Fruit fly (Drosophila melanogaster): ENCODE measurements around the gene Reps.
A peak's percentile ranks its signal among the peaks of the same experiment; 100 is the strongest.

Reps gene

DNA sequence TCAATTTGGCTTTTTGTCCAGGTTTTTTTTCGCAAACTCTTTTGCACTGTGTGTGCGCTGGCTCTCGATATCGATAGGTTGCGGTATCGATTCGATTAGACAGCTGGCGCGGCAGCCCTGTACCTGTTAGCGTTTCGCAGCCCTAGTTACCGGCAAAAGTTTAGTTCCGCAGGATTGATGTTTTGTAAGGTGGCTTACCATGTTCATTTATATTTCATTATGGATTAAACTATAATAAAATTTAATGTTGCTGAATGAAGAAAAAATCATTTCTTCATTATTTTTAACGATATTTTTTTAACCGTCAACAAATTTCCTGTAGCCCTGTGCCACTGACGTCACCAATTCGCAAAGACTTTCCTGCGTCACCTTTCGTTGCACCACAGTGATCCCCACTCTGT, at the start of gene Reps (continued):
- peak; percentile 99 for TF ChIP-seq zen (tag; optimal IDR thresholded peaks at IDR 0.05)
- peak; percentile 88 for TF ChIP-seq Hand (GFP tag; optimal IDR thresholded peaks at IDR 0.05)
- peak; percentile 15; the same call in 1 of the 3 replicates for TF ChIP-seq zen2 (GFP tag; IDR thresholded peaks at IDR 0.05; ENCODE audit: partially characterized antibody)
- peak; percentile 99 for TF ChIP-seq CG17829 (tag; optimal IDR thresholded peaks at IDR 0.05)
- TF ChIP-seq CG2678 (tag; optimal IDR thresholded peaks at IDR 0.05), result peak; percentile 98
- peak; percentile 98 for TF ChIP-seq cato (GFP tag; optimal IDR thresholded peaks at IDR 0.05; ENCODE audit: borderline replicate concordance)
- peak; percentile 82 for TF ChIP-seq CG7745 (tag; optimal IDR thresholded peaks at IDR 0.05)
- TF ChIP-seq CG32532 (GFP tag; IDR thresholded peaks at IDR 0.05), result peak; percentile 99
- TF ChIP-seq Mad (GFP tag; optimal IDR thresholded peaks at IDR 0.05), result peak; percentile 98
- peak; percentile 98 for TF ChIP-seq Dip3 (GFP tag; optimal IDR thresholded peaks at IDR 0.05)
- TF ChIP-seq YL-1 (GFP tag; optimal IDR thresholded peaks at IDR 0.05), result peak; percentile 98
- TF ChIP-seq Chrac-16 (GFP tag; optimal IDR thresholded peaks at IDR 0.05), result peak; percentile 99
- TF ChIP-seq CG1792 (GFP tag; optimal IDR thresholded peaks at IDR 0.05), result peak; percentile 95
- TF ChIP-seq br (optimal IDR thresholded peaks at IDR 0.05), result no peak
- peak; percentile 96 for TF ChIP-seq Lim3 (GFP tag; IDR thresholded peaks at IDR 0.05)
- TF ChIP-seq CG4730 (GFP tag; IDR thresholded peaks at IDR 0.05), result peak; percentile 98
- peak; percentile 99 for TF ChIP-seq CG12942 (GFP tag; optimal IDR thresholded peaks at IDR 0.05)
- peak; percentile 98 for TF ChIP-seq Dad (GFP tag; optimal IDR thresholded peaks at IDR 0.05)
- TF ChIP-seq CG11456 (GFP tag; IDR thresholded peaks at IDR 0.05), result peak; percentile 99
- peak; percentile 98 for TF ChIP-seq kay (GFP tag; optimal IDR thresholded peaks at IDR 0.05)
- peak; percentile 99 for TF ChIP-seq chn (GFP tag; optimal IDR thresholded peaks at IDR 0.05)
- TF ChIP-seq CG9817 (tag; optimal IDR thresholded peaks at IDR 0.05), result peak; percentile 98
- peak; percentile 98 for TF ChIP-seq peb (GFP tag; IDR thresholded peaks at IDR 0.05)
- peak; percentile 97 for TF ChIP-seq CG31224 (GFP tag; IDR thresholded peaks at IDR 0.05)
- no peak for TF ChIP-seq Trl (optimal IDR thresholded peaks at IDR 0.05)
- peak; percentile 97 for TF ChIP-seq Trl (GFP tag; optimal IDR thresholded peaks at IDR 0.05)
- TF ChIP-seq Meics (GFP tag; optimal IDR thresholded peaks at IDR 0.05), result peak; percentile 98
- peak; percentile 97 for TF ChIP-seq Sox100B (GFP tag; optimal IDR thresholded peaks at IDR 0.05)
- peak; percentile 95 for TF ChIP-seq da (GFP tag; optimal IDR thresholded peaks at IDR 0.05)
- peak; percentile 99 for TF ChIP-seq CG15696 (tag; optimal IDR thresholded peaks at IDR 0.05)
- TF ChIP-seq CG34224 (GFP tag; IDR thresholded peaks at IDR 0.05; ENCODE audit: partially characterized antibody), result peak; percentile 65
- TF ChIP-seq CG12236 (GFP tag; optimal IDR thresholded peaks at IDR 0.05), result peak; percentile 92
- TF ChIP-seq CG8281 (tag; optimal IDR thresholded peaks at IDR 0.05), result peak; percentile 90
- TF ChIP-seq dan (GFP tag; IDR thresholded peaks at IDR 0.05), result peak; percentile 98
- TF ChIP-seq CG13123 (GFP tag; optimal IDR thresholded peaks at IDR 0.05), result peak; percentile 97
- TF ChIP-seq CG14050 (GFP tag; IDR thresholded peaks at IDR 0.05), result peak; percentile 99
- peak; percentile 88 for TF ChIP-seq CG4360 (GFP tag; IDR thresholded peaks at IDR 0.05)
- TF ChIP-seq CG8765 (GFP tag; IDR thresholded peaks at IDR 0.05), result peak; percentile 99
- peak; percentile 97 for TF ChIP-seq slp2 (GFP tag; optimal IDR thresholded peaks at IDR 0.05)
- TF ChIP-seq Awh (GFP tag; IDR thresholded peaks at IDR 0.05), result peak; percentile 99
- TF ChIP-seq CG11504 (tag; optimal IDR thresholded peaks at IDR 0.05), result peak; percentile 97
- TF ChIP-seq B-H2 (GFP tag; optimal IDR thresholded peaks at IDR 0.05), result peak; percentile 96
- TF ChIP-seq sr (GFP tag; IDR thresholded peaks at IDR 0.05), result peak; percentile 90
- peak; percentile 89 for TF ChIP-seq CG31365 (tag; optimal IDR thresholded peaks at IDR 0.05)
- TF ChIP-seq mam (GFP tag; optimal IDR thresholded peaks at IDR 0.05), result peak; percentile 98
- peak; percentile 98 for TF ChIP-seq CG34376 (GFP tag; optimal IDR thresholded peaks at IDR 0.05)
- peak; percentile 99 for TF ChIP-seq CG9727 (GFP tag; optimal IDR thresholded peaks at IDR 0.05)
- TF ChIP-seq CG3847 (GFP tag; IDR thresholded peaks at IDR 0.05), result peak; percentile 99
- TF ChIP-seq pita (GFP tag; optimal IDR thresholded peaks at IDR 0.05), result no peak
- TF ChIP-seq fd3F (GFP tag; optimal IDR thresholded peaks at IDR 0.05), result peak; percentile 97
- TF ChIP-seq eyg (GFP tag; optimal IDR thresholded peaks at IDR 0.05), result peak; percentile 92
- TF ChIP-seq pros (GFP tag; optimal IDR thresholded peaks at IDR 0.05), result peak; percentile 69

All from whole organism, embryonic.